Fruit fly (Drosophila melanogaster) Kc167 (cell line): Measurements from ENCODE around the gene CG4291.

Experiments
- Myc ChIP-seq: fragments of >200 bp; optimal IDR thresholded peaks from 2 replicates; lab custom pipeline; 2017; ENCODE audit warnings: missing external identifiers
- h ChIP-seq: fragments of >200 bp; optimal IDR thresholded peaks from 3 replicates; lab custom pipeline; 2018; ENCODE audit warnings: missing external identifiers
- psq ChIP-seq: fragments of >200 bp; optimal IDR thresholded peaks from 2 replicates; lab custom pipeline; 2017; ENCODE audit warnings: missing external identifiers
- ttk ChIP-seq: sonication (Bioruptor generic); optimal IDR thresholded peaks from 2 replicates; lab custom pipeline; 2017; ENCODE audit warnings: missing external identifiers

DNA sequence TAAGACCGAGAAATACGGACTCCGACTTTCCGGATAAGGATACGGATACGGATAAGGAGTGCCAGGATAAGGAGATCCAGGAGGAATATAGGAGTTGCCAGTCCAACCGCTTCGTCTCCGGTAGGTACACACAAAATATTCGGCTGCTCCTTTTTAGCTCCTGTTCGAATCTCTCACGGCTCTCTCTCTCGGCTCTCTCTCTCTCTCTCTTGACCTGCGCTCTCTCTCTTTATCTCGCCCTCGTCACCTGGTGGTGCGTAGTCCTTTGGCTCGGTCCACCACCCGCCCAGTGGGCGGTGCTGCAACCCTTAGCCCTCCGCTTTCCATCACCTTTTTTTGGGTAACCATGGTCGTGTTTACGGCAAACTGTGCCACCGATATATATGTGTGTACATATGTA, 26.1 kb downstream of the CG4291 start:
- TF ChIP-seq psq (lab: Kevin White, UChicago) (no peak), Myc (lab: Kevin White, UChicago) (no peak), h (lab: Kevin White, UChicago) (no peak), ttk (no peak)
